Fruit fly (Drosophila melanogaster): ENCODE data around the gene CG13949.

dm6 chr2L:843850-844791 lies 11.0 kb upstream of the CG13949 start:
- peak; percentile 13 for TF ChIP-seq CG11617 (GFP tag; optimal IDR thresholded peaks at IDR 0.05)
- TF ChIP-seq CG1620 (GFP tag; optimal IDR thresholded peaks at IDR 0.05), result no peak
- no peak for TF ChIP-seq Crg-1 (GFP tag; optimal IDR thresholded peaks at IDR 0.05)
- peak; percentile 68 for TF ChIP-seq CG7101 (tag; optimal IDR thresholded peaks at IDR 0.05)
- TF ChIP-seq bab1 (GFP tag; optimal IDR thresholded peaks at IDR 0.05), result peak; percentile 65
- TF ChIP-seq CG14711 (tag; optimal IDR thresholded peaks at IDR 0.05), result peak; percentile 43
- TF ChIP-seq ovo (GFP tag; optimal IDR thresholded peaks at IDR 0.05), result no peak
- no peak for TF ChIP-seq Hr96 (GFP tag; optimal IDR thresholded peaks at IDR 0.05)
- TF ChIP-seq tj (GFP tag; optimal IDR thresholded peaks at IDR 0.05), result peak; percentile 100
- no peak for TF ChIP-seq kay (GFP tag; ENCODE audit: borderline replicate concordance)
